Fruit fly (Drosophila melanogaster): ENCODE measurements around the gene GCC185.

Gene GCC185

dm6 chr3R:12010202-12010824 is at the start of gene GCC185, which contains the start of gene KLHL18 (continued):
- TF ChIP-seq D (optimal IDR thresholded peaks at IDR 0.05), result no peak
- TF ChIP-seq D (GFP tag; optimal IDR thresholded peaks at IDR 0.05), result peak; percentile 33
- TF ChIP-seq Chrac-16 (GFP tag; optimal IDR thresholded peaks at IDR 0.05), result peak; percentile 82
- 0 out of 2 replicates have a peak, but pooled peaks have one; percentile 15 for TF ChIP-seq ato (GFP tag; IDR thresholded peaks at IDR 0.05; ENCODE audit: partially characterized antibody)
- peak; percentile 61; the same call in 1 of the 2 replicates for TF ChIP-seq HLH3B (GFP tag; IDR thresholded peaks at IDR 0.05)
- peak; percentile 79 for TF ChIP-seq fd96Cb (tag; optimal IDR thresholded peaks at IDR 0.05)
- TF ChIP-seq TFAM (GFP tag; optimal IDR thresholded peaks at IDR 0.05), result no peak
- TF ChIP-seq Hr39 (optimal IDR thresholded peaks at IDR 0.05), result no peak
- TF ChIP-seq Oaz (GFP tag; IDR thresholded peaks at IDR 0.05), result peak; percentile 38; the same call in 1 of the 2 replicates
- no peak for TF ChIP-seq CG2678 (tag; optimal IDR thresholded peaks at IDR 0.05)
- TF ChIP-seq sc (optimal IDR thresholded peaks at IDR 0.05), result no peak
- TF ChIP-seq sc (GFP tag; optimal IDR thresholded peaks at IDR 0.05), result peak; percentile 57
- peak; percentile 75 for TF ChIP-seq CG10543 (GFP tag; optimal IDR thresholded peaks at IDR 0.05)
- peak; percentile 11 for TF ChIP-seq schlank (tag; optimal IDR thresholded peaks at IDR 0.05)
- TF ChIP-seq gem (tag; optimal IDR thresholded peaks at IDR 0.05), result peak; percentile 86
- TF ChIP-seq CG5953 (GFP tag; IDR thresholded peaks at IDR 0.05), result no peak
- peak; percentile 66 for TF ChIP-seq Dip3 (GFP tag; optimal IDR thresholded peaks at IDR 0.05)
- no peak for TF ChIP-seq fd64A (GFP tag; optimal IDR thresholded peaks at IDR 0.05)
- TF ChIP-seq chif (GFP tag; optimal IDR thresholded peaks at IDR 0.05), result peak; percentile 53 to 59
- TF ChIP-seq NK7.1 (GFP tag; optimal IDR thresholded peaks at IDR 0.05), result no peak
- no peak for TF ChIP-seq CG1603 (tag; optimal IDR thresholded peaks at IDR 0.05)
- TF ChIP-seq CG15696 (tag; optimal IDR thresholded peaks at IDR 0.05), result peak; percentile 84
- peak; percentile 55 for TF ChIP-seq Blimp-1 (GFP tag; optimal IDR thresholded peaks at IDR 0.05)
- peak; percentile 62 for TF ChIP-seq bbx (GFP tag; IDR thresholded peaks at IDR 0.05; ENCODE audit: partially characterized antibody)
- no peak for TF ChIP-seq Lpt (GFP tag; optimal IDR thresholded peaks at IDR 0.05)
- TF ChIP-seq CG8765 (GFP tag; IDR thresholded peaks at IDR 0.05), result peak; percentile 58; the same call in 1 of the 2 replicates
- TF ChIP-seq CG34224 (GFP tag; IDR thresholded peaks at IDR 0.05; ENCODE audit: partially characterized antibody), result peak; percentile 62; the same call in 1 of the 3 replicates
- peak; percentile 59 for TF ChIP-seq Fer3 (tag; optimal IDR thresholded peaks at IDR 0.05)
- peak; percentile 72 for TF ChIP-seq HLH4C (GFP tag; IDR thresholded peaks at IDR 0.05; ENCODE audit: partially characterized antibody)
- no peak for TF ChIP-seq ham (GFP tag; IDR thresholded peaks at IDR 0.05)
- TF ChIP-seq luna (GFP tag; optimal IDR thresholded peaks at IDR 0.05), result no peak
- peak in 1 of 2 experiments; percentile 77 for TF ChIP-seq Pdp1 (GFP tag; optimal IDR thresholded peaks at IDR 0.05)
- TF ChIP-seq ftz-f1 (GFP tag; optimal IDR thresholded peaks at IDR 0.05), result no peak
- TF ChIP-seq stc (GFP tag; IDR thresholded peaks at IDR 0.05), result no peak
- TF ChIP-seq CG4730 (GFP tag; IDR thresholded peaks at IDR 0.05), result peak; percentile 56; the same call in 1 of the 2 replicates
- no peak for TF ChIP-seq CkIIα-i1 (GFP tag; IDR thresholded peaks at IDR 0.05)
- peak; percentile 80 for TF ChIP-seq CG10267 (tag; optimal IDR thresholded peaks at IDR 0.05)
- TF ChIP-seq Ets97D (GFP tag; optimal IDR thresholded peaks at IDR 0.05), result peak; percentile 34
- TF ChIP-seq CG17328 (GFP tag; IDR thresholded peaks at IDR 0.05), result no peak
- TF ChIP-seq CG11085 (GFP tag; IDR thresholded peaks at IDR 0.05), result peak; percentile 68
- TF ChIP-seq croc (GFP tag; conservative IDR thresholded peaks at IDR 0.05), result peak; percentile 61; the same call in 2 of the 3 replicates
- TF ChIP-seq btn (GFP tag; optimal IDR thresholded peaks at IDR 0.05), result no peak
- no peak for TF ChIP-seq Hey (tag; optimal IDR thresholded peaks at IDR 0.05)
- no peak for TF ChIP-seq so (GFP tag; IDR thresholded peaks at IDR 0.05)
- TF ChIP-seq CG6765 (GFP tag; optimal IDR thresholded peaks at IDR 0.05), result no peak
- peak; percentile 17 for TF ChIP-seq CG15073 (GFP tag; optimal IDR thresholded peaks at IDR 0.05)
- no peak for TF ChIP-seq CG2875 (GFP tag; optimal IDR thresholded peaks at IDR 0.05)
- TF ChIP-seq Nf-YC (tag; optimal IDR thresholded peaks at IDR 0.05), result peak; percentile 75
- TF ChIP-seq H2.0 (GFP tag; IDR thresholded peaks at IDR 0.05), result peak; percentile 46; the same call in 1 of the 2 replicates
- peak; percentile 23 for TF ChIP-seq CG9437 (GFP tag; optimal IDR thresholded peaks at IDR 0.05)

All from whole organism, embryonic.